Fruit fly (Drosophila melanogaster) whole organism, wandering third instar larva: ENCODE measurements around the gene CG32374.

Experiments used
- Dfd ChIP-seq: fragments of >200 bp; optimal IDR thresholded peaks from 2 replicates; lab custom pipeline; 2017; ENCODE audit warnings: missing biosample characterization, missing genetic modification characterization
- Dif ChIP-seq: fragments of 200-275, 200-300 bp; sonication (Bioruptor generic); optimal IDR thresholded peaks from 2 replicates; lab custom pipeline; 2018; ENCODE audit warnings: missing biosample characterization, missing genetic modification characterization; ENCODE audit not compliant: partially characterized antibody
- GATAd ChIP-seq: sonication (Bioruptor generic); optimal IDR thresholded peaks from 2 replicates; lab custom pipeline; 2016; ENCODE audit warnings: missing biosample characterization, missing genetic modification characterization
- ey ChIP-seq: fragments of 200-800 bp; sonication (Bioruptor generic); optimal IDR thresholded peaks from 2 replicates; lab custom pipeline; 2016; ENCODE audit warnings: missing biosample characterization, missing genetic modification characterization
- h ChIP-seq: fragments of 200-800 bp; sonication (Bioruptor generic); optimal IDR thresholded peaks from 3 replicates; lab custom pipeline; 2016; ENCODE audit warnings: missing biosample characterization, mild to moderate bottlenecking, missing genetic modification characterization
- jim ChIP-seq: fragments of 175-275, 200-325 bp; sonication (Bioruptor generic); optimal IDR thresholded peaks from 2 replicates; lab custom pipeline; 2016; ENCODE audit warnings: missing biosample characterization, mild to moderate bottlenecking, missing genetic modification characterization
- psq ChIP-seq: fragments of 200-800 bp; sonication (Bioruptor generic); optimal IDR thresholded peaks from 3 replicates; lab custom pipeline; 2017; ENCODE audit warnings: missing biosample characterization, mild to moderate bottlenecking, missing genetic modification characterization, moderate library complexity
- sv ChIP-seq: fragments of 200-800 bp; sonication (Bioruptor generic); optimal IDR thresholded peaks from 3 replicates; lab custom pipeline; 2016; ENCODE audit warnings: missing biosample characterization, missing genetic modification characterization

dm6 chr3L:7562310-7562709 is 21.3 kb upstream of the CG32374 start, which contains the start of gene frac:
- TF ChIP-seq Dif (GFP tag; lab: Kevin White, UChicago) (no peak), GATAd (GFP tag; lab: Kevin White, UChicago) (no peak), h (GFP tag; lab: Kevin White, UChicago) (no peak), psq (GFP tag; lab: Kevin White, UChicago) (no peak), sv (GFP tag; lab: Kevin White, UChicago) (no peak), Dfd (GFP tag; lab: Kevin White, UChicago) (no peak), ey (no peak), jim (GFP tag; lab: Kevin White, UChicago) (no peak)
